Fruit fly (Drosophila melanogaster) whole organism, embryonic: ENCODE results near the gene Sfp78E.

ENCODE experiments used
- Abd-B ChIP-seq: fragments of 200-800 bp; sonication (Bioruptor generic); optimal IDR thresholded peaks from 2 replicates; lab custom pipeline; 2018; ENCODE audit warnings: missing biosample characterization, mild to moderate bottlenecking, missing genetic modification characterization, moderate library complexity
- Antp ChIP-seq: fragments of 200-800 bp; sonication (Bioruptor generic); optimal IDR thresholded peaks from 3 replicates; lab custom pipeline; 2016; ENCODE audit warnings: missing biosample characterization, missing genetic modification characterization
- B-H1 ChIP-seq: fragments of 200-800 bp; sonication (Bioruptor generic); IDR thresholded peaks from 3 replicates; pipeline ENCODE4 v1.3.6; 2022; ENCODE audit warnings: missing biosample characterization, missing genetic modification characterization
- Bdp1 ChIP-seq: fragments of 200-800 bp; sonication (Bioruptor generic); optimal IDR thresholded peaks from 3 replicates; lab custom pipeline; 2016; ENCODE audit warnings: missing biosample characterization, missing genetic modification characterization
- CG11247 ChIP-seq: fragments of 200-800 bp; sonication (Bioruptor generic); IDR thresholded peaks from 2 replicates; pipeline ENCODE4 v1.3.6; 2022; ENCODE audit warnings: missing biosample characterization, missing genetic modification characterization
- CG11504 ChIP-seq: fragments of 200-800 bp; sonication (Bioruptor generic); optimal IDR thresholded peaks from 3 replicates; lab custom pipeline; 2019; ENCODE audit warnings: missing biosample characterization, mild to moderate bottlenecking, missing genetic modification characterization, moderate library complexity
- CG11560 ChIP-seq: fragments of 200-800 bp; sonication (Bioruptor generic); IDR thresholded peaks from 3 replicates; pipeline ENCODE4 v1.3.6; 2022; ENCODE audit warnings: missing biosample characterization, missing genetic modification characterization
- CG12104 ChIP-seq: fragments of 200-800 bp; sonication (Bioruptor generic); optimal IDR thresholded peaks from 3 replicates; lab custom pipeline; 2016; ENCODE audit warnings: missing biosample characterization, missing genetic modification characterization
- CG12942 ChIP-seq: fragments of 200-800 bp; sonication (Bioruptor generic); optimal IDR thresholded peaks from 3 replicates; lab custom pipeline; 2016; ENCODE audit warnings: missing biosample characterization, missing genetic modification characterization
- CG17385 ChIP-seq: fragments of 200-800 bp; sonication (Bioruptor generic); optimal IDR thresholded peaks from 3 replicates; lab custom pipeline; 2018; ENCODE audit warnings: missing biosample characterization, mild to moderate bottlenecking, missing genetic modification characterization
- CG17912 ChIP-seq: fragments of 200-800 bp; sonication (Bioruptor generic); optimal IDR thresholded peaks from 2 replicates; lab custom pipeline; 2018; ENCODE audit warnings: missing biosample characterization, mild to moderate bottlenecking, missing genetic modification characterization
- CG2202 ChIP-seq: fragments of 200-800 bp; sonication (Bioruptor generic); optimal IDR thresholded peaks from 2 replicates; lab custom pipeline; 2018; ENCODE audit warnings: missing biosample characterization, mild to moderate bottlenecking, missing genetic modification characterization
- CG2875 ChIP-seq: fragments of 200-800 bp; sonication (Bioruptor generic); optimal IDR thresholded peaks from 2 replicates; lab custom pipeline; 2017; ENCODE audit warnings: missing biosample characterization, mild to moderate bottlenecking, missing genetic modification characterization, missing genetic modification reagents
- CG34422 ChIP-seq: fragments of 200-800 bp; sonication (Bioruptor generic); IDR thresholded peaks from 3 replicates; pipeline ENCODE4 v1.3.6; 2022; ENCODE audit warnings: missing biosample characterization, missing genetic modification characterization
- CG3847 ChIP-seq: fragments of 200-800 bp; sonication (Bioruptor generic); IDR thresholded peaks from 2 replicates; pipeline ENCODE4 v1.3.6; 2022; ENCODE audit warnings: missing biosample characterization, missing genetic modification characterization
- CG4730 ChIP-seq: fragments of 200-800 bp; sonication (Bioruptor generic); IDR thresholded peaks from 2 replicates; pipeline ENCODE4 v1.3.6; 2022; ENCODE audit warnings: missing biosample characterization, missing genetic modification characterization
- CG6272 ChIP-seq: fragments of 200-800 bp; sonication (Bioruptor generic); IDR thresholded peaks from 2 replicates; pipeline ENCODE4 v1.3.6; 2022; ENCODE audit warnings: missing biosample characterization, missing genetic modification characterization
- CG8478 ChIP-seq: fragments of >200 bp; optimal IDR thresholded peaks from 2 replicates; lab custom pipeline; 2018
- CG8924 ChIP-seq: fragments of 200-800 bp; optimal IDR thresholded peaks from 3 replicates; lab custom pipeline; 2019; ENCODE audit warnings: missing biosample characterization, mild to moderate bottlenecking, missing genetic modification characterization, moderate library complexity
- CG9932 ChIP-seq: fragments of 200-800 bp; sonication (Bioruptor generic); IDR thresholded peaks from 2 replicates; pipeline ENCODE4 v1.3.6; 2022; ENCODE audit warnings: missing biosample characterization, missing genetic modification characterization
- CHES-1-like ChIP-seq: fragments of 200-800 bp; sonication (Bioruptor generic); optimal IDR thresholded peaks from 2 replicates; lab custom pipeline; 2016; ENCODE audit warnings: missing biosample characterization, missing genetic modification characterization
- Chrac-16 ChIP-seq: fragments of 200-800 bp; sonication (Bioruptor generic); optimal IDR thresholded peaks from 3 replicates; lab custom pipeline; 2016; ENCODE audit warnings: missing biosample characterization, missing genetic modification characterization
- Dad ChIP-seq: fragments of 200-800 bp; sonication (Bioruptor generic); optimal IDR thresholded peaks from 3 replicates; lab custom pipeline; 2016; ENCODE audit warnings: missing biosample characterization, missing genetic modification characterization
- Dref ChIP-seq: fragments of 200-800 bp; sonication (Bioruptor generic); IDR thresholded peaks from 2 replicates; pipeline ENCODE4 v1.3.6; 2022; ENCODE audit warnings: missing biosample characterization, missing genetic modification characterization
- Elba2 ChIP-seq: fragments of 200-800 bp; sonication (Bioruptor generic); optimal IDR thresholded peaks from 3 replicates; lab custom pipeline; 2016; ENCODE audit warnings: missing biosample characterization, missing genetic modification characterization
- Hey ChIP-seq: fragments of 200-800 bp; sonication (Bioruptor generic); optimal IDR thresholded peaks from 3 replicates; lab custom pipeline; 2018; ENCODE audit warnings: missing biosample characterization, mild to moderate bottlenecking, missing genetic modification characterization
- Mad ChIP-seq: fragments of 200-800 bp; sonication (Bioruptor generic); optimal IDR thresholded peaks from 2 replicates; lab custom pipeline; 2016; ENCODE audit warnings: missing biosample characterization, missing genetic modification characterization
- Rx ChIP-seq: fragments of 200-800 bp; sonication (Bioruptor generic); IDR thresholded peaks from 2 replicates; pipeline ENCODE4 v1.3.6; 2022; ENCODE audit warnings: missing biosample characterization, missing genetic modification characterization
- Xbp1 ChIP-seq: fragments of 200-800 bp; sonication (Bioruptor generic); optimal IDR thresholded peaks from 3 replicates; lab custom pipeline; 2016; ENCODE audit warnings: missing biosample characterization, mild to moderate bottlenecking, missing genetic modification characterization
- Xrp1 ChIP-seq: fragments of 200-800 bp; sonication (Bioruptor generic); IDR thresholded peaks from 2 replicates; pipeline ENCODE4 v1.3.6; 2022; ENCODE audit warnings: missing biosample characterization, missing genetic modification characterization
- bcd ChIP-seq: fragments of 200-800 bp; sonication (Bioruptor generic); optimal IDR thresholded peaks from 2 replicates; lab custom pipeline; 2017; ENCODE audit warnings: missing biosample characterization, mild to moderate bottlenecking, missing genetic modification characterization
- chm ChIP-seq: fragments of 200-800 bp; sonication (Bioruptor generic); IDR thresholded peaks from 2 replicates; pipeline ENCODE4 v1.3.6; 2022; ENCODE audit warnings: missing biosample characterization, missing genetic modification characterization
- ci ChIP-seq: fragments of 200-800 bp; sonication (Bioruptor generic); IDR thresholded peaks from 3 replicates; pipeline ENCODE4 v1.3.6; 2022; ENCODE audit warnings: missing biosample characterization, missing genetic modification characterization
- cwo ChIP-seq: fragments of 200-800 bp; sonication (Bioruptor generic); optimal IDR thresholded peaks from 3 replicates; lab custom pipeline; 2017; ENCODE audit warnings: missing biosample characterization, missing genetic modification characterization, mild to moderate bottlenecking, moderate library complexity, missing genetic modification reagents
- dati ChIP-seq: fragments of 200-800 bp; sonication (Bioruptor generic); IDR thresholded peaks from 2 replicates; pipeline ENCODE4 v1.3.6; 2022; ENCODE audit warnings: missing biosample characterization, missing genetic modification characterization
- en ChIP-seq: fragments of 200-800 bp; sonication (Bioruptor generic); optimal IDR thresholded peaks from 2 replicates; lab custom pipeline; 2016; ENCODE audit warnings: missing biosample characterization, missing genetic modification characterization
- ewg ChIP-seq: fragments of 200-800 bp; sonication (Bioruptor generic); optimal IDR thresholded peaks from 3 replicates; lab custom pipeline; 2017; ENCODE audit warnings: mild to moderate bottlenecking, missing biosample characterization, missing genetic modification reagents, missing genetic modification characterization
- fru ChIP-seq: fragments of >200 bp; optimal IDR thresholded peaks from 2 replicates; lab custom pipeline; 2017
- gem ChIP-seq: fragments of 200-800 bp; sonication (Bioruptor generic); optimal IDR thresholded peaks from 2 replicates; lab custom pipeline; 2019; ENCODE audit warnings: missing biosample characterization, mild to moderate bottlenecking, missing genetic modification characterization, moderate library complexity
- gsb-n ChIP-seq: fragments of 200-800 bp; sonication (Bioruptor generic); optimal IDR thresholded peaks from 3 replicates; lab custom pipeline; 2018; ENCODE audit warnings: missing biosample characterization, mild to moderate bottlenecking, missing genetic modification characterization
- ind ChIP-seq: fragments of 200-800 bp; sonication (Bioruptor generic); optimal IDR thresholded peaks from 3 replicates; lab custom pipeline; 2016; ENCODE audit warnings: missing biosample characterization, missing genetic modification characterization
- kni ChIP-seq: fragments of 200-800 bp; sonication (Bioruptor generic); optimal IDR thresholded peaks from 3 replicates; lab custom pipeline; 2017; ENCODE audit warnings: mild to moderate bottlenecking, missing biosample characterization, missing genetic modification reagents, missing genetic modification characterization
- lab ChIP-seq: fragments of 200-800 bp; sonication (Bioruptor generic); optimal IDR thresholded peaks from 3 replicates; lab custom pipeline; 2017; ENCODE audit warnings: missing biosample characterization, missing genetic modification characterization, mild to moderate bottlenecking, moderate library complexity, missing genetic modification reagents
- rib ChIP-seq: fragments of 200-800 bp; sonication (Bioruptor generic); IDR thresholded peaks from 2 replicates; pipeline ENCODE4 v1.3.6; 2022; ENCODE audit warnings: missing biosample characterization, missing genetic modification characterization
- ro ChIP-seq: fragments of 200-800 bp; sonication (Bioruptor generic); IDR thresholded peaks from 2 replicates; pipeline ENCODE4 v1.3.6; 2022; ENCODE audit warnings: missing biosample characterization, missing genetic modification characterization
- sc ChIP-seq, 3 experiments: fragments of >200 bp in 2 of 3; fragments of 200-800 bp in 1 of 3; sonication (Bioruptor generic) in 1 of 3; optimal IDR thresholded peaks; 2 replicates in 2 of 3; 3 replicates in 1 of 3; lab custom pipeline; 2017; ENCODE audit warnings: mild to moderate bottlenecking in 1 of 3, missing biosample characterization in 1 of 3, missing genetic modification characterization in 1 of 3, missing genetic modification reagents in 1 of 3
- sima ChIP-seq: fragments of 200-800 bp; sonication (Bioruptor generic); optimal IDR thresholded peaks from 2 replicates; lab custom pipeline; 2016; ENCODE audit warnings: missing biosample characterization, missing genetic modification characterization
- slp2 ChIP-seq: fragments of 200-800 bp; sonication (Bioruptor generic); optimal IDR thresholded peaks from 2 replicates; lab custom pipeline; 2016; ENCODE audit warnings: missing biosample characterization, missing genetic modification characterization
- sug ChIP-seq: fragments of 200-800 bp; optimal IDR thresholded peaks from 2 replicates; lab custom pipeline; 2019; ENCODE audit warnings: missing biosample characterization, mild to moderate bottlenecking, missing genetic modification characterization, moderate library complexity
- tap ChIP-seq: fragments of 200-800 bp; optimal IDR thresholded peaks from 3 replicates; lab custom pipeline; 2019; ENCODE audit warnings: missing biosample characterization, mild to moderate bottlenecking, missing genetic modification characterization, moderate library complexity
- unc-4 ChIP-seq: fragments of 200-800 bp; sonication (Bioruptor generic); IDR thresholded peaks from 2 replicates; pipeline ENCODE4 v1.3.6; 2022; ENCODE audit warnings: missing biosample characterization, missing genetic modification characterization; ENCODE audit not compliant: partially characterized antibody
- wdn ChIP-seq: fragments of 200-800 bp; sonication (Bioruptor generic); IDR thresholded peaks from 2 replicates; pipeline ENCODE4 v1.3.6; 2022; ENCODE audit warnings: missing biosample characterization, missing genetic modification characterization

Gene Sfp78E

DNA sequence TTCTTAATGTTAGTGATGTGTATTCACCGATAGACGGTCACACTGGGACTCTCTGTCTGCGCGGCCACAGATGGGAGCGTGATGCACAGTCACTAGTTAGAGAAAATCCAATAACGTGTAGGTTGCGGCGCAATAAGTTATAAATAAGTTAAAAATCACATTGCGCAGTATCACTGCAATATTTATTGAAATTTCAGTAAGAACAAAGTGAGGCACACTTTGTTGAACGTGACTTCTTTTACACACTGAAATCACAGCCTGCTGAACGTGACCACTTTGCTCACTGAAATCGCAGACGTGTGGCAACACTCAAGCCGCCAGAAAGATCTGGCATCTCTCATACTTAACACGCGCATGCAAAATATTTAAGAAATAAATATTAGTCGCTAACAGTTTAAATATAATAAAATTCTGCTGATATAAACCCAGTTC lies 44.8 kb upstream of the Sfp78E start, which contains the start of the genes CG11247 and Polr2H (continued):
- peak; percentile 82 for TF ChIP-seq CG11560 (tag; lab: Robert Waterston, UW)
- TF ChIP-seq rib (GFP tag; lab: Robert Waterston, UW): peak; percentile 84
- peak; percentile 40 for TF ChIP-seq cwo (GFP tag; lab: Kevin White, UChicago)
- peak; percentile 80 for TF ChIP-seq en (GFP tag; lab: Kevin White, UChicago)
- TF ChIP-seq tap: no peak
- TF ChIP-seq fru: no peak
- peak; percentile 83 for TF ChIP-seq CG8924 (tag; lab: Kevin White, UChicago)
- peak; percentile 61 for TF ChIP-seq sima
- TF ChIP-seq CG2875 (GFP tag; lab: Kevin White, UChicago): peak; percentile 41
- TF ChIP-seq gem: peak; percentile 93
- peak; percentile 97 for TF ChIP-seq Xbp1 (GFP tag; lab: Kevin White, UChicago)
- peak; percentile 72 for TF ChIP-seq gsb-n
- TF ChIP-seq wdn (GFP tag; lab: Robert Waterston, UW): peak; percentile 86
- peak; percentile 85 for TF ChIP-seq CG11504
- peak; percentile 88 for TF ChIP-seq CG4730 (GFP tag; lab: Robert Waterston, UW)
- peak; percentile 96 for TF ChIP-seq CHES-1-like (GFP tag; lab: Kevin White, UChicago)
- no peak for TF ChIP-seq sc (optimal IDR thresholded peaks at IDR 0.05; lab: Kevin White, UChicago)
- peak; percentile 53 for TF ChIP-seq sc (GFP tag; optimal IDR thresholded peaks at IDR 0.05; lab: Kevin White, UChicago)
- peak; percentile 70; the same call in 1 of the 2 replicates for TF ChIP-seq ro (GFP tag; lab: Robert Waterston, UW)
- peak; percentile 64; the same call in 1 of the 2 replicates for TF ChIP-seq dati (GFP tag; lab: Robert Waterston, UW)
- TF ChIP-seq CG17385 (GFP tag; lab: Kevin White, UChicago): peak; percentile 49
- peak; percentile 97 for TF ChIP-seq CG9932 (GFP tag; lab: Robert Waterston, UW)
- peak; percentile 97 for TF ChIP-seq ind (GFP tag; lab: Kevin White, UChicago)
- TF ChIP-seq ci: peak; percentile 92
- peak; percentile 73 for TF ChIP-seq unc-4 (GFP tag; lab: Robert Waterston, UW)
- peak; percentile 94 for TF ChIP-seq CG12942 (GFP tag; lab: Kevin White, UChicago)
- peak; percentile 79 for TF ChIP-seq Elba2
- peak; percentile 53 for TF ChIP-seq CG2202
- peak; percentile 95 for TF ChIP-seq Chrac-16 (GFP tag; lab: Kevin White, UChicago)
- TF ChIP-seq chm (GFP tag; lab: Robert Waterston, UW): peak; percentile 82
- no peak for TF ChIP-seq kni (GFP tag; lab: Kevin White, UChicago)
- TF ChIP-seq slp2 (GFP tag; lab: Kevin White, UChicago): peak; percentile 89
- peak; percentile 89 for TF ChIP-seq Xrp1
- peak; percentile 49 for TF ChIP-seq CG17912 (GFP tag; lab: Kevin White, UChicago)
- peak; percentile 60 for TF ChIP-seq Dref (GFP tag; lab: Robert Waterston, UW)
- no peak for TF ChIP-seq CG8478 (lab: Kevin White, UChicago)
- peak; percentile 94 for TF ChIP-seq Antp (GFP tag; lab: Kevin White, UChicago)
- peak; percentile 86 for TF ChIP-seq B-H1
- peak; percentile 94 for TF ChIP-seq Dad (GFP tag; lab: Kevin White, UChicago)
- TF ChIP-seq Hey (tag; lab: Kevin White, UChicago): peak; percentile 34
- TF ChIP-seq CG12104 (GFP tag; lab: Kevin White, UChicago): peak; percentile 64
- peak; percentile 97 for TF ChIP-seq CG11247 (GFP tag; lab: Robert Waterston, UW)
- TF ChIP-seq CG6272 (GFP tag; lab: Robert Waterston, UW): peak; percentile 95
- peak; percentile 92 for TF ChIP-seq Rx
- peak; percentile 95 for TF ChIP-seq CG3847 (GFP tag; lab: Robert Waterston, UW)
- peak; percentile 87 for TF ChIP-seq Bdp1 (GFP tag; lab: Kevin White, UChicago)
- TF ChIP-seq bcd (GFP tag; lab: Kevin White, UChicago): peak; percentile 91
- peak; percentile 92 for TF ChIP-seq ewg (GFP tag; lab: Kevin White, UChicago)
- TF ChIP-seq Abd-B: peak; percentile 97
- TF ChIP-seq CG34422: peak; percentile 93
- peak; percentile 83 for TF ChIP-seq lab (GFP tag; lab: Kevin White, UChicago)
- TF ChIP-seq Mad (GFP tag; lab: Kevin White, UChicago): peak; percentile 96
- peak; percentile 88 for TF ChIP-seq sug (tag; lab: Kevin White, UChicago)
